Fruit fly (Drosophila melanogaster): ENCODE results near the gene CG33777.

CG33777 gene

DNA sequence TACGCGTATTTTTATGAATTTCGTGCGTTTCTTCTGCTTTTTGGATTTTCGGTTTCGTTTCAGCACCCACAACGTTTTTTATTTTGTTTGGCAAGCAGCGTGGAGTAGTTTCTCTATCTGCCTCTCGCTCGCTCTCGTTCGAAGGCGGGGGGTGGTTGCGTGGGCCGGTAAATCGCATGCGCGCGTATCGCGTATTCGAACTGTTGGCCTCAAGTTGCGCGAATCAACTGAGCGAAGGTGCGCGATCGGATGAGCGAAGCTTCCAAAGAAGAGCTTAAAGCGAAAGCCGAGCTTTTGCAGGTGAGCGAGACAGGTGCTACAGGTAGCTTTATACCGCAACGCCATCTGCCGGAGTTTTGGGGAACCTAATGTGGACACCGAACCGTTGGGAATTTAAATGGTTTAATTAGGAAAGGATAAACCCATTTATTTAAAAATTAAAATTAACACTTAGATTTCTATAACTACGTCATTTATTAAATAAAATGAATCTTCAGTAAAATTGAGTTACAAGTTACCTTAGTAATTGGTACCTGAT is 23.0 kb downstream of the CG33777 start, which contains the start of gene Tie (continued):
- TF ChIP-seq CG1529 (GFP tag; optimal IDR thresholded peaks at IDR 0.05): no peak
- TF ChIP-seq ranshi (GFP tag; IDR thresholded peaks at IDR 0.05): no peak; the same call in 1 of the 2 replicates
- peak; percentile 37 for TF ChIP-seq Deaf1 (tag; optimal IDR thresholded peaks at IDR 0.05)
- no peak for TF ChIP-seq nau (GFP tag; optimal IDR thresholded peaks at IDR 0.05)
- TF ChIP-seq PHDP (tag; optimal IDR thresholded peaks at IDR 0.05): no peak

DNA sequence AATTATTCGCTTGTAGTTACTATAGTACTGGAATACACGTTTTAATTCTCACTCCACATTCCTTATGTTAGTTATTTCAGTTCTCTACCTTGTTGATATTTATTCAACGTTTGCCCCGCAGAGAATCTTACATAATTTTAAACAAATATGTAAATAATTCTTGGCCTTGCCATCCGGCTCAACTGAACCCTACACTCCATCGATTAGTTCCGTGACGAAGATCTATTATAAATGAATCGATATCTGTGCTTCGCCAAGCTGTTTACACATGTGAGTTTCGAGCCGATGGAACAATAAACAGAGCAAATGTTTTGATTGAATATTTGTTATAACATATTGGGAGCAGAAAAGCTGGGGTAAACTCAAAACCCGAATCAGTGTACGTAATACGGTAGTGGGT is 33.2 kb downstream of the CG33777 start:
- TF ChIP-seq CG11695 (GFP tag; IDR thresholded peaks at IDR 0.05) (peak; percentile 61; the same call in 2 of the 3 replicates), CG6654 (GFP tag; optimal IDR thresholded peaks at IDR 0.05) (no peak), h (optimal IDR thresholded peaks at IDR 0.05) (no peak), ap (GFP tag; IDR thresholded peaks at IDR 0.05) (no peak), danr (GFP tag; IDR thresholded peaks at IDR 0.05) (no peak), Eip74EF (GFP tag; optimal IDR thresholded peaks at IDR 0.05) (peak in 1 of 2 experiments; percentile 28), CoRest (tag; optimal IDR thresholded peaks at IDR 0.05) (peak; percentile 5), unc-4 (GFP tag; IDR thresholded peaks at IDR 0.05; ENCODE audit: partially characterized antibody) (no peak), CG12659 (GFP tag; optimal IDR thresholded peaks at IDR 0.05) (peak; percentile 4), Ada2b (GFP tag; IDR thresholded peaks at IDR 0.05) (0 out of 2 replicates have a peak, but pooled peaks have one; percentile 17), C15 (GFP tag; IDR thresholded peaks at IDR 0.05) (peak; percentile 50; the same call in 1 of the 3 replicates), Taf1 (GFP tag; IDR thresholded peaks at IDR 0.05) (no peak), CG31365 (tag; optimal IDR thresholded peaks at IDR 0.05) (no peak), CG5180 (GFP tag; optimal IDR thresholded peaks at IDR 0.05) (no peak), Abd-B (GFP tag; optimal IDR thresholded peaks at IDR 0.05) (no peak), CG12769 (tag; optimal IDR thresholded peaks at IDR 0.05) (peak; percentile 81), kah (GFP tag; optimal IDR thresholded peaks at IDR 0.05) (no peak), Fer2 (tag; optimal IDR thresholded peaks at IDR 0.05) (peak; percentile 10), Spps (tag; optimal IDR thresholded peaks at IDR 0.05) (no peak), gt (GFP tag; IDR thresholded peaks at IDR 0.05) (no peak), CG4854 (GFP tag; optimal IDR thresholded peaks at IDR 0.05) (peak; percentile 47), peb (GFP tag; IDR thresholded peaks at IDR 0.05) (no peak), cg (GFP tag; optimal IDR thresholded peaks at IDR 0.05) (no peak), rib (GFP tag; IDR thresholded peaks at IDR 0.05) (no peak), NC2β (GFP tag; optimal IDR thresholded peaks at IDR 0.05) (no peak), CHES-1-like (GFP tag; optimal IDR thresholded peaks at IDR 0.05) (no peak), Atf6 (GFP tag; IDR thresholded peaks at IDR 0.05) (peak; percentile 77), Ets97D (GFP tag; optimal IDR thresholded peaks at IDR 0.05) (no peak), zen (tag; optimal IDR thresholded peaks at IDR 0.05) (no peak), B-H2 (GFP tag; optimal IDR thresholded peaks at IDR 0.05) (peak; percentile 12), wek (GFP tag; optimal IDR thresholded peaks at IDR 0.05) (no peak), btn (GFP tag; optimal IDR thresholded peaks at IDR 0.05) (no peak), Camta (GFP tag; optimal IDR thresholded peaks at IDR 0.05) (peak; percentile 58), HLH4C (GFP tag; IDR thresholded peaks at IDR 0.05; ENCODE audit: partially characterized antibody) (no peak), tll (GFP tag; optimal IDR thresholded peaks at IDR 0.05) (no peak), Hey (tag; optimal IDR thresholded peaks at IDR 0.05) (no peak), ssp (GFP tag; IDR thresholded peaks at IDR 0.05) (no peak), sisA (GFP tag; IDR thresholded peaks at IDR 0.05) (no peak), CG1603 (tag; optimal IDR thresholded peaks at IDR 0.05) (peak; percentile 20), CG7987 (GFP tag; optimal IDR thresholded peaks at IDR 0.05) (peak; percentile 70), klu (GFP tag; IDR thresholded peaks at IDR 0.05) (no peak), CG17568 (GFP tag; optimal IDR thresholded peaks at IDR 0.05) (peak; percentile 63), Rfx (GFP tag; IDR thresholded peaks at IDR 0.05) (peak; percentile 74), CG10321 (GFP tag; IDR thresholded peaks at IDR 0.05) (no peak)

All from whole organism, embryonic.